Worm (Caenorhabditis elegans) whole organism, L3 larva: ENCODE results near the gene F13H10.9.

Experiments used
- R02D3.7 ChIP-seq: fragments of 150-350 bp; optimal IDR thresholded peaks from 2 replicates; lab custom pipeline; 2014; ENCODE audit warnings: missing biosample characterization, missing genetic modification characterization
- ZK546.5 ChIP-seq: sonication (generic microtip); optimal IDR thresholded peaks from 2 replicates; lab custom pipeline; 2017; ENCODE audit warnings: missing biosample characterization, missing genetic modification characterization
- aly-2 ChIP-seq: fragments of 150-350 bp; optimal IDR thresholded peaks from 2 replicates; lab custom pipeline; 2014; ENCODE audit warnings: missing biosample characterization, missing genetic modification characterization
- ama-1 ChIP-seq: fragments of 150-350 bp; optimal IDR thresholded peaks from 2 replicates; lab custom pipeline; 2018
- ceh-28 ChIP-seq: fragments of 150-350 bp; optimal IDR thresholded peaks from 2 replicates; lab custom pipeline; 2014; ENCODE audit warnings: missing biosample characterization, missing genetic modification reagents, missing genetic modification characterization
- ceh-82 ChIP-seq: fragments of 150-350 bp; optimal IDR thresholded peaks from 2 replicates; lab custom pipeline; 2014; ENCODE audit warnings: missing biosample characterization, missing genetic modification characterization
- daf-12 ChIP-seq: fragments of 150-350 bp; optimal IDR thresholded peaks from 2 replicates; lab custom pipeline; 2014; ENCODE audit warnings: missing biosample characterization, missing genetic modification reagents, missing genetic modification characterization
- egl-27 ChIP-seq: sonication (generic microtip); optimal IDR thresholded peaks from 4 replicates; lab custom pipeline; 2017; ENCODE audit warnings: missing biosample characterization, missing genetic modification reagents, missing genetic modification characterization
- egl-5 ChIP-seq: fragments of 150-350 bp; optimal IDR thresholded peaks from 2 replicates; lab custom pipeline; 2017; ENCODE audit warnings: missing biosample characterization, missing genetic modification reagents, missing genetic modification characterization, inconsistent platforms
- elt-1 ChIP-seq: fragments of 150-350 bp; optimal IDR thresholded peaks from 2 replicates; lab custom pipeline; 2014; ENCODE audit warnings: missing biosample characterization, missing genetic modification characterization
- elt-2 ChIP-seq: sonication (generic microtip); optimal IDR thresholded peaks from 2 replicates; lab custom pipeline; 2016; ENCODE audit warnings: missing genetic modification reagents, mild to moderate bottlenecking, missing genetic modification characterization, missing compliant biosample characterization
- elt-3 ChIP-seq, 3 experiments: fragments of 150-350 bp in 1 of 3; sonication (generic microtip) in 2 of 3; optimal IDR thresholded peaks; 2 replicates in 2 of 3; 4 replicates in 1 of 3; lab custom pipeline; 2014 to 2017; ENCODE audit warnings: missing biosample characterization in 3 of 3, missing genetic modification characterization in 3 of 3
- eor-1 ChIP-seq, 2 experiments: fragments of 150-350 bp; optimal IDR thresholded peaks; 2 replicates each; lab custom pipeline; 2014 to 2018; ENCODE audit warnings: missing biosample characterization in 2 of 2, missing genetic modification characterization in 2 of 2
- fkh-10 ChIP-seq: sonication (generic microtip); optimal IDR thresholded peaks from 2 replicates; lab custom pipeline; 2017; ENCODE audit warnings: missing biosample characterization, missing genetic modification reagents, missing genetic modification characterization
- fkh-2 ChIP-seq: fragments of 150-350 bp; optimal IDR thresholded peaks from 2 replicates; lab custom pipeline; 2014; ENCODE audit warnings: missing biosample characterization, missing genetic modification reagents, missing genetic modification characterization
- jun-1 ChIP-seq: fragments of 150-350 bp; optimal IDR thresholded peaks from 2 replicates; lab custom pipeline; 2014; ENCODE audit warnings: missing biosample characterization, missing genetic modification reagents, missing genetic modification characterization
- lin-15B ChIP-seq: fragments of 150-350 bp; optimal IDR thresholded peaks from 2 replicates; lab custom pipeline; 2014; ENCODE audit warnings: missing biosample characterization, missing genetic modification characterization
- lin-39 ChIP-seq: fragments of 150-350 bp; optimal IDR thresholded peaks from 2 replicates; lab custom pipeline; 2018; ENCODE audit warnings: missing biosample characterization, missing genetic modification reagents, missing genetic modification characterization
- mml-1 ChIP-seq: fragments of 150-350 bp; sonication (generic microtip); optimal IDR thresholded peaks from 3 replicates; lab custom pipeline; 2014; ENCODE audit warnings: missing biosample characterization, missing genetic modification characterization
- nfya-1 ChIP-seq: sonication (generic microtip); optimal IDR thresholded peaks from 2 replicates; lab custom pipeline; 2017; ENCODE audit warnings: missing genetic modification characterization, mild to moderate bottlenecking, missing compliant biosample characterization, antibody characterized with exemption, moderate library complexity; ENCODE audit not compliant: insufficient read depth
- nhr-12 ChIP-seq: fragments of 150-350 bp; optimal IDR thresholded peaks from 2 replicates; lab custom pipeline; 2014; ENCODE audit warnings: missing biosample characterization, missing genetic modification characterization
- nhr-23 ChIP-seq: fragments of 150-350 bp; optimal IDR thresholded peaks from 2 replicates; lab custom pipeline; 2014; ENCODE audit warnings: missing biosample characterization, missing genetic modification reagents, missing genetic modification characterization
- nhr-237 ChIP-seq: fragments of 150-350 bp; optimal IDR thresholded peaks from 2 replicates; lab custom pipeline; 2014; ENCODE audit warnings: missing biosample characterization, missing genetic modification characterization
- nhr-25 ChIP-seq: sonication (generic microtip); optimal IDR thresholded peaks from 2 replicates; lab custom pipeline; 2017; ENCODE audit warnings: missing biosample characterization, missing genetic modification characterization
- nhr-28 ChIP-seq: fragments of 150-350 bp; optimal IDR thresholded peaks from 2 replicates; lab custom pipeline; 2014; ENCODE audit warnings: missing biosample characterization, missing genetic modification characterization
- nhr-43 ChIP-seq: sonication (generic microtip); optimal IDR thresholded peaks from 2 replicates; lab custom pipeline; 2016; ENCODE audit warnings: mild to moderate bottlenecking, missing genetic modification characterization, missing compliant biosample characterization; ENCODE audit not compliant: poor library complexity, severe bottlenecking
- nhr-67 ChIP-seq: fragments of 150-350 bp; optimal IDR thresholded peaks from 2 replicates; lab custom pipeline; 2014; ENCODE audit warnings: missing biosample characterization, missing genetic modification characterization
- nhr-76 ChIP-seq: fragments of 150-350 bp; sonication (generic microtip); optimal IDR thresholded peaks from 5 replicates; lab custom pipeline; 2014; ENCODE audit warnings: missing biosample characterization, missing genetic modification characterization
- nhr-77 ChIP-seq: fragments of 150-350 bp; optimal IDR thresholded peaks from 2 replicates; lab custom pipeline; 2014; ENCODE audit warnings: missing biosample characterization, missing genetic modification characterization
- pha-4 ChIP-seq: fragments of 150-350 bp; optimal IDR thresholded peaks from 2 replicates; lab custom pipeline; 2014; ENCODE audit warnings: missing biosample characterization, missing genetic modification reagents, missing genetic modification characterization
- pqm-1 ChIP-seq: fragments of 150-350 bp; optimal IDR thresholded peaks from 2 replicates; lab custom pipeline; 2017; ENCODE audit warnings: missing biosample characterization, missing genetic modification characterization, inconsistent platforms
- sea-2 ChIP-seq: fragments of 150-350 bp; sonication (generic microtip); optimal IDR thresholded peaks from 4 replicates; lab custom pipeline; 2014; ENCODE audit warnings: missing biosample characterization, missing genetic modification reagents, missing genetic modification characterization
- skn-1 ChIP-seq: fragments of 150-350 bp; optimal IDR thresholded peaks from 2 replicates; lab custom pipeline; 2014; ENCODE audit warnings: missing biosample characterization, missing genetic modification characterization
- snpc-4 ChIP-seq: fragments of 150-350 bp; optimal IDR thresholded peaks from 2 replicates; lab custom pipeline; 2014; ENCODE audit warnings: missing biosample characterization, missing genetic modification characterization
- tbx-2 ChIP-seq: sonication (generic microtip); optimal IDR thresholded peaks from 2 replicates; lab custom pipeline; 2016; ENCODE audit warnings: mild to moderate bottlenecking, missing genetic modification characterization, missing compliant biosample characterization
- unc-39 ChIP-seq: sonication (generic microtip); optimal IDR thresholded peaks from 4 replicates; lab custom pipeline; 2017; ENCODE audit warnings: missing biosample characterization, missing genetic modification characterization
- unc-62 ChIP-seq: fragments of 150-350 bp; sonication (generic microtip); optimal IDR thresholded peaks from 4 replicates; lab custom pipeline; 2014; ENCODE audit warnings: missing biosample characterization, missing genetic modification reagents, missing genetic modification characterization
- zag-1 ChIP-seq: fragments of 150-350 bp; optimal IDR thresholded peaks from 2 replicates; lab custom pipeline; 2014; ENCODE audit warnings: missing biosample characterization, missing genetic modification characterization
- ztf-11 ChIP-seq: fragments of 150-350 bp; optimal IDR thresholded peaks from 2 replicates; lab custom pipeline; 2014; ENCODE audit warnings: missing biosample characterization, missing genetic modification characterization
- ztf-4 ChIP-seq: fragments of 150-350 bp; optimal IDR thresholded peaks from 2 replicates; lab custom pipeline; 2014; ENCODE audit warnings: missing biosample characterization, missing genetic modification characterization

F13H10.9 gene

DNA sequence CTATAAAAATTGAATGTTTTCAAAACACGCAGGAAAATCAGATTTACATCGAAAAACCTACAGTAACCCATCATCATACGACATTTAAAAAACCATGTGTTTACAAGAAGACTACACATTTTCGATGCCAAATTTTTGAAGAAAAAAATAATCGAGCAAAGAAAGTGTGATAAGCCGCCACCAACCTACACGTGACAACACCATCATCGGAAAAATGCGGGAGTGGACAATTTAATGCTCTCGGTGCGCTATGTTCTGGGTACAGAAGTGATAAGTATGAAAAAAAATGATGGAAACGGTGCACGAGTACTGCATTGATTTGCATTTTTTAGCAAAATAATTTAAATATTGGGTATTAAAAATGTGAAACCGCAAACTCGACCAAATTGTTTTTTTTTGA is 37.0 kb upstream of the F13H10.9 start:
- TF ChIP-seq elt-2 (tag; lab: Kevin White, UChicago) (peak; percentile 69), pqm-1 (tag; lab: Kevin White, UChicago) (peak; percentile 45), ztf-4 (tag; lab: Kevin White, UChicago) (no peak), pha-4 (tag; lab: Kevin White, UChicago) (peak; percentile 24), daf-12 (no peak)

DNA sequence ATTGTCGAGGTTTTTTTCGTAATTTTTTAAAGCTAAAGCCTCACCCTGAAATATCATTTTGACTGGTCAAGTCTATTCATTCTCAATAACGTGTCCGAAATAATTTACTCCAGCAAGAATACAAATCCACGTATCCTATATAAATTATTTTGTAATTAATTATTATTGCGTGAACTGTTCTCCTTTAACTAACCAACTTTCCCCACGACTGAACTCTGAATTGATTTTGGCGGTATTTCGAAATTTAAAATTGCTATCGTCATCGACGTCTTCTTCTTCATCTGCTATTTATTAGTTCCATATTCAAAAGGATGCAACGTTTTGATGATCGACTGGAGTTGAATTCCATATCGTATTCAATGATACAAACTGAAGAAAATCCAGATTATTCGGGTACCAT is 35.4 kb upstream of the F13H10.9 start, which contains the start of the genes aqp-3 and Y69E1A.8:
aqp-3 (minus strand) TSS at position 101 of the 400 bp plus-strand sequence.
Y69E1A.8 (plus strand) TSS at position 246 of the 400 bp plus-strand sequence.
- TF ChIP-seq elt-1 (tag; lab: Kevin White, UChicago): no peak
- no peak for TF ChIP-seq daf-12
- TF ChIP-seq sea-2 (GFP tag; lab: Kevin White, UChicago): no peak
- no peak for TF ChIP-seq ceh-28 (tag; lab: Kevin White, UChicago)
- no peak for TF ChIP-seq lin-15B
- TF ChIP-seq skn-1: no peak
- TF ChIP-seq nhr-76 (tag; lab: Kevin White, UChicago): no peak
- no peak for TF ChIP-seq nhr-67 (tag; lab: Kevin White, UChicago)
- no peak for TF ChIP-seq R02D3.7
- no peak for TF ChIP-seq nhr-43
- TF ChIP-seq snpc-4 (tag; lab: Kevin White, UChicago): no peak
- TF ChIP-seq nhr-77 (tag; lab: Kevin White, UChicago): no peak
- TF ChIP-seq eor-1 (tag; optimal IDR thresholded peaks at IDR 0.05; lab: Kevin White, UChicago): no peak
- no peak for TF ChIP-seq tbx-2
- TF ChIP-seq nhr-28 (tag; lab: Kevin White, UChicago): no peak

DNA sequence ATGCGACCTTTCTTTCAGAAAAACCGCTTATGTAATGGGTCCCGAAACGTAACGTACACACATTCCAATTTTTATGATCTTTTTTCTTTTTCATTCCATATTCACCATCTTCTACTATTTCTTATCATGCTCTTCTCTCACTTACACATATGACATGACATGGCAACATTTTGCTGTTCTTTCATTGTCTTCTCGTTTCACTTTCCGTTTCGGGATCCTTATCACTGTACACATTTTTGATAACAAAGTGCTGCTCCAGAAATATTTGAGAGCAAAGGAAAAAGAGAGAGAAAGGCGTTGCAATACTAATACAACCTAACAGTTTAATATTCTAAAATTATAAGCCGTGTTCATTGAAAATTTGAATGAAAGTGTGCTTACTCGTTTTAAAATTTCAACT is 31.4 kb upstream of the F13H10.9 start:
- no peak for TF ChIP-seq mml-1 (tag; lab: Kevin White, UChicago)
- no peak for TF ChIP-seq elt-1 (tag; lab: Kevin White, UChicago)
- TF ChIP-seq ceh-82 (tag; lab: Kevin White, UChicago): no peak
- TF ChIP-seq egl-5 (tag; lab: Kevin White, UChicago): no peak
- peak; percentile 83 for TF ChIP-seq pqm-1 (tag; lab: Kevin White, UChicago)
- TF ChIP-seq pha-4 (tag; lab: Kevin White, UChicago): peak; percentile 20
- no peak for TF ChIP-seq ZK546.5 (tag; lab: Kevin White, UChicago)
- TF ChIP-seq nhr-28 (tag; lab: Kevin White, UChicago): no peak
- TF ChIP-seq elt-2 (tag; lab: Kevin White, UChicago): peak; percentile 97
- no peak for TF ChIP-seq nhr-23
- no peak for TF ChIP-seq nhr-12 (tag; lab: Kevin White, UChicago)
- no peak for TF ChIP-seq lin-39
- no peak for TF ChIP-seq ama-1 (lab: Kevin White, UChicago)

ce11 chrIV:10970767-10971166 is 30.9 kb upstream of the F13H10.9 start:
- no peak for TF ChIP-seq fkh-10 (GFP tag; lab: Kevin White, UChicago)
- no peak for TF ChIP-seq ceh-82 (tag; lab: Kevin White, UChicago)
- no peak for TF ChIP-seq fkh-2 (tag; lab: Kevin White, UChicago)
- TF ChIP-seq nhr-76 (tag; lab: Kevin White, UChicago): no peak
- no peak for TF ChIP-seq lin-15B
- no peak for TF ChIP-seq egl-5 (tag; lab: Kevin White, UChicago)
- no peak for TF ChIP-seq nfya-1 (tag; lab: Kevin White, UChicago)
- TF ChIP-seq, all 47 proteins: peak for 0

DNA sequence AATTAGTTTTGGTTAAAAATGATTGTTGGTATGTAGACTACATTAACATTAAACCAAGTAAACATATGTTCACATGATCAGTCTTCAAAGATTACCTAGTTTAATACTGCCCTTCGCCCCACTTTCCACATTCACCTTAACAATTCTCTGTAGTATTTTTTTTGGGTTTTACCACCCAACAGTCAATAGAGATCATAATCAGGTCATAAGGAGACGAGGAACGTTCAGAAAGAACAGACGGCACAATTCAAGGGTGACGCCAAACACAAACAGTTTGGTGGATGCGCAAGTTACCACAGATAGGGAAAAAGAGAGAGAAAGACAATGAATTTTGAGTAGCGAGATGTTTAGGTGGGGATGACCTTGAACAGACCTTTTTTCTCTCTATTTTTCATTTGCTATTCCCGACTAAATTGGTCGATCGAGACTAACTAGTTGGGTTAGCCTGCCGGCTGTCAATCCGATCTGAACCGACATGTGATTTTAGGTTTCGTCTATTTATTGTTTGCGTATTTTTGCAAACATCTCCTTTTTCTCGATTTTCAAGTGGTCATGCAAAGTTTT is 30.0 kb upstream of the F13H10.9 start:
- TF ChIP-seq sea-2 (GFP tag; lab: Kevin White, UChicago) (no peak), aly-2 (tag; lab: Kevin White, UChicago) (no peak), nhr-237 (tag; lab: Kevin White, UChicago) (no peak), jun-1 (tag; lab: Kevin White, UChicago) (no peak), daf-12 (no peak), ztf-11 (no peak), nhr-25 (tag; lab: Kevin White, UChicago) (peak; percentile 69), R02D3.7 (no peak), nhr-12 (tag; lab: Kevin White, UChicago) (no peak), snpc-4 (tag; lab: Kevin White, UChicago) (no peak), elt-1 (tag; lab: Kevin White, UChicago) (no peak), egl-27 (tag; lab: Kevin White, UChicago) (no peak), eor-1 (tag; optimal IDR thresholded peaks at IDR 0.05; lab: Kevin White, UChicago) (no peak), unc-62 (GFP tag; lab: Kevin White, UChicago) (no peak), zag-1 (tag; lab: Kevin White, UChicago) (no peak), egl-5 (tag; lab: Kevin White, UChicago) (no peak), ama-1 (lab: Kevin White, UChicago) (no peak), pqm-1 (tag; lab: Kevin White, UChicago) (no peak), elt-3 (tag; optimal IDR thresholded peaks at IDR 0.05; lab: Kevin White, UChicago) (no peak), ztf-4 (tag; lab: Kevin White, UChicago) (no peak), ZK546.5 (tag; lab: Kevin White, UChicago) (no peak), pha-4 (tag; lab: Kevin White, UChicago) (peak; percentile 59), elt-2 (tag; lab: Kevin White, UChicago) (peak; percentile 14), nhr-23 (peak; percentile 25), skn-1 (no peak), unc-39 (tag; lab: Kevin White, UChicago) (no peak), mml-1 (tag; lab: Kevin White, UChicago) (no peak), nhr-67 (tag; lab: Kevin White, UChicago) (no peak), ceh-82 (tag; lab: Kevin White, UChicago) (no peak), lin-39 (no peak)
